Worm (Caenorhabditis elegans) whole organism, L4 larva: ENCODE results near the gene sbsp-1.
A peak's percentile ranks its signal among the peaks of the same experiment; 100 is the strongest.

Source experiments
- D1046.2 ChIP-seq: fragments of 200-800 bp; sonication (Bioruptor generic); IDR thresholded peaks from 2 replicates; pipeline ENCODE4 v1.3.6; 2022; ENCODE audit warnings: missing genetic modification characterization, missing compliant biosample characterization
- F26F4.8 ChIP-seq: fragments of 200-800 bp; sonication (Bioruptor generic); conservative IDR thresholded peaks from 2 replicates; pipeline ENCODE4 v1.3.6; 2022; ENCODE audit warnings: missing genetic modification characterization, missing compliant biosample characterization
- R02D3.7 ChIP-seq: fragments of 150-350 bp; sonication (generic microtip); optimal IDR thresholded peaks from 3 replicates; lab custom pipeline; 2014; ENCODE audit warnings: missing biosample characterization, missing genetic modification characterization
- T20F7.1 ChIP-seq: fragments of 200-800 bp; sonication (Bioruptor generic); optimal IDR thresholded peaks from 2 replicates; lab custom pipeline; 2018; ENCODE audit warnings: mild to moderate bottlenecking, missing genetic modification characterization, missing compliant biosample characterization
- ZK337.2 ChIP-seq: fragments of 200-800 bp; sonication (Bioruptor generic); IDR thresholded peaks from 2 replicates; pipeline ENCODE4 v1.3.6; 2022; ENCODE audit warnings: missing genetic modification reagents, missing genetic modification characterization, missing compliant biosample characterization
- ZK546.5 ChIP-seq, 2 experiments: sonication (generic microtip); optimal IDR thresholded peaks; 2 replicates each; lab custom pipeline; 2017; ENCODE audit warnings: missing biosample characterization in 2 of 2, missing genetic modification characterization in 2 of 2
- aha-1 ChIP-seq: fragments of 150-350 bp; peaks from one replicate; lab custom pipeline; 2014; ENCODE audit warnings: missing biosample characterization, missing genetic modification characterization
- aly-2 ChIP-seq: sonication (generic microtip); optimal IDR thresholded peaks from 2 replicates; lab custom pipeline; 2018; ENCODE audit warnings: missing biosample characterization, missing genetic modification characterization
- ama-1 ChIP-seq: fragments of 150-350 bp; optimal IDR thresholded peaks from 2 replicates; lab custom pipeline; 2014; ENCODE audit warnings: inconsistent platforms, mixed read lengths
- arid-1 ChIP-seq: fragments of 200-800 bp; sonication (Bioruptor generic); conservative IDR thresholded peaks from 2 replicates; pipeline ENCODE4 v1.3.6; 2022; ENCODE audit warnings: missing genetic modification reagents, missing genetic modification characterization, missing compliant biosample characterization
- attf-4 ChIP-seq: sonication (generic microtip); optimal IDR thresholded peaks from 3 replicates; lab custom pipeline; 2017; ENCODE audit warnings: missing biosample characterization, missing genetic modification characterization
- ceh-20 ChIP-seq: fragments of 200-800 bp; sonication (Bioruptor generic); IDR thresholded peaks from 2 replicates; pipeline ENCODE4 v1.3.6; 2022; ENCODE audit warnings: missing genetic modification reagents, missing genetic modification characterization, missing compliant biosample characterization
- ceh-44 ChIP-seq: fragments of 200-800 bp; sonication (Bioruptor generic); IDR thresholded peaks from 2 replicates; pipeline ENCODE4 v1.3.6; 2022; ENCODE audit warnings: missing genetic modification reagents, missing genetic modification characterization, missing compliant biosample characterization
- daf-19 ChIP-seq: fragments of 200-800 bp; sonication (Bioruptor generic); conservative IDR thresholded peaks from 2 replicates; pipeline ENCODE4 v1.3.6; 2022; ENCODE audit warnings: missing genetic modification characterization, missing compliant biosample characterization
- daf-8 ChIP-seq: fragments of 200-800 bp; sonication (Bioruptor generic); IDR thresholded peaks from 2 replicates; pipeline ENCODE4 v1.3.6; 2022; ENCODE audit warnings: missing genetic modification characterization, missing compliant biosample characterization
- dmd-6 ChIP-seq: fragments of 200-800 bp; sonication (Bioruptor generic); IDR thresholded peaks from 2 replicates; pipeline ENCODE4 v1.3.6; 2022; ENCODE audit warnings: missing genetic modification reagents, missing genetic modification characterization, missing compliant biosample characterization
- dmd-8 ChIP-seq: fragments of 200-800 bp; sonication (Bioruptor generic); IDR thresholded peaks from 2 replicates; pipeline ENCODE4 v1.3.6; 2022; ENCODE audit warnings: missing genetic modification characterization, missing compliant biosample characterization
- duxl-1 ChIP-seq: sonication (generic microtip); optimal IDR thresholded peaks from 2 replicates; lab custom pipeline; 2016; ENCODE audit warnings: mild to moderate bottlenecking, missing genetic modification characterization, moderate library complexity, missing compliant biosample characterization; ENCODE audit not compliant: poor library complexity
- egl-27 ChIP-seq: sonication (generic microtip); optimal IDR thresholded peaks from 3 replicates; lab custom pipeline; 2017; ENCODE audit warnings: missing biosample characterization, missing genetic modification reagents, missing genetic modification characterization
- egl-43 ChIP-seq: fragments of 200-800 bp; sonication (Bioruptor generic); IDR thresholded peaks from 2 replicates; pipeline ENCODE4 v1.3.6; 2022; ENCODE audit warnings: missing genetic modification reagents, missing genetic modification characterization, missing compliant biosample characterization
- fkh-10 ChIP-seq: fragments of 150-350 bp; optimal IDR thresholded peaks from 2 replicates; lab custom pipeline; 2014; ENCODE audit warnings: missing biosample characterization, missing genetic modification reagents, missing genetic modification characterization
- gei-8 ChIP-seq: fragments of 200-800 bp; sonication (Bioruptor generic); optimal IDR thresholded peaks from 2 replicates; lab custom pipeline; 2018; ENCODE audit warnings: mild to moderate bottlenecking, missing genetic modification characterization, missing compliant biosample characterization
- hif-1 ChIP-seq, 2 experiments: sonication (generic microtip); optimal IDR thresholded peaks; 2 replicates each; lab custom pipeline; 2016 to 2017; ENCODE audit warnings: missing compliant biosample characterization in 2 of 2, missing genetic modification characterization in 2 of 2, missing genetic modification reagents in 2 of 2, missing genotype in 2 of 2, mild to moderate bottlenecking in 1 of 2
- hlh-11 ChIP-seq: fragments of 200-800 bp; sonication (Bioruptor generic); optimal IDR thresholded peaks from 2 replicates; lab custom pipeline; 2018; ENCODE audit warnings: mild to moderate bottlenecking, missing genetic modification characterization, missing compliant biosample characterization
- hmg-1.1 ChIP-seq: fragments of 200-800 bp; sonication (Bioruptor generic); IDR thresholded peaks from 2 replicates; pipeline ENCODE4 v1.3.6; 2022; ENCODE audit warnings: missing genetic modification reagents, missing genetic modification characterization, missing compliant biosample characterization
- jun-1 ChIP-seq: fragments of 150-350 bp; optimal IDR thresholded peaks from 2 replicates; lab custom pipeline; 2014; ENCODE audit warnings: missing biosample characterization, missing genetic modification reagents, missing genetic modification characterization
- lin-15B ChIP-seq: fragments of 150-350 bp; sonication (generic microtip); optimal IDR thresholded peaks from 3 replicates; lab custom pipeline; 2014; ENCODE audit warnings: missing biosample characterization, missing genetic modification characterization
- lin-29 ChIP-seq: fragments of 200-800 bp; sonication (Bioruptor generic); IDR thresholded peaks from 2 replicates; pipeline ENCODE4 v1.3.6; 2022; ENCODE audit warnings: missing genetic modification reagents, missing genetic modification characterization, missing compliant biosample characterization
- lir-3 ChIP-seq: sonication (generic microtip); optimal IDR thresholded peaks from 2 replicates; lab custom pipeline; 2016; ENCODE audit warnings: mild to moderate bottlenecking, missing genetic modification characterization, missing compliant biosample characterization
- lsy-2 ChIP-seq, 2 experiments: fragments of 150-350 bp in 1 of 2; sonication (generic microtip) in 1 of 2; optimal IDR thresholded peaks; 2 replicates each; lab custom pipeline; 2014 to 2017; ENCODE audit warnings: missing biosample characterization in 2 of 2, missing genetic modification characterization in 2 of 2
- madf-5 ChIP-seq, 2 experiments: fragments of 200-800 bp; sonication (Bioruptor generic); IDR thresholded peaks; 2 replicates each; pipeline ENCODE4 v1.3.6; 2022; ENCODE audit warnings: missing compliant biosample characterization in 2 of 2, missing genetic modification characterization in 2 of 2
- mdl-1 ChIP-seq, 2 experiments: fragments of 150-350 bp in 1 of 2; sonication (generic microtip) in 1 of 2; optimal IDR thresholded peaks; 2 replicates each; lab custom pipeline; 2014 to 2017; ENCODE audit warnings: missing biosample characterization in 2 of 2, missing genetic modification characterization in 2 of 2
- mep-1 ChIP-seq: fragments of 150-350 bp; sonication (generic microtip); optimal IDR thresholded peaks from 3 replicates; lab custom pipeline; 2014; ENCODE audit warnings: missing biosample characterization, missing genetic modification characterization
- mxl-2 ChIP-seq: fragments of 200-800 bp; sonication (Bioruptor generic); conservative IDR thresholded peaks from 2 replicates; pipeline ENCODE4 v1.3.6; 2022; ENCODE audit warnings: missing genetic modification reagents, missing genetic modification characterization, missing compliant biosample characterization
- nhr-237 ChIP-seq: sonication (generic microtip); optimal IDR thresholded peaks from 2 replicates; lab custom pipeline; 2017; ENCODE audit warnings: missing biosample characterization, missing genetic modification characterization
- nhr-28 ChIP-seq: fragments of 150-350 bp; optimal IDR thresholded peaks from 2 replicates; lab custom pipeline; 2014; ENCODE audit warnings: missing biosample characterization, missing genetic modification characterization
- nhr-42 ChIP-seq: fragments of 200-800 bp; sonication (Bioruptor generic); IDR thresholded peaks from 2 replicates; pipeline ENCODE4 v1.3.6; 2022; ENCODE audit warnings: missing genetic modification characterization, missing compliant biosample characterization
- nhr-76 ChIP-seq: fragments of 150-350 bp; optimal IDR thresholded peaks from 2 replicates; lab custom pipeline; 2014; ENCODE audit warnings: missing biosample characterization, missing genetic modification characterization
- pha-4 ChIP-seq, 2 experiments: fragments of 150-350 bp in 1 of 2; fragments of 200-800 bp in 1 of 2; sonication (Bioruptor generic) in 1 of 2; IDR thresholded peaks in 1 of 2; optimal IDR thresholded peaks in 1 of 2; 2 replicates each; pipeline versions ENCODE4 v1.3.6 to Lab custom; 2014 to 2022; ENCODE audit warnings: missing genetic modification characterization in 2 of 2, missing genetic modification reagents in 2 of 2, missing biosample characterization in 1 of 2, missing compliant biosample characterization in 1 of 2
- php-3 ChIP-seq: fragments of 200-800 bp; sonication (Bioruptor generic); IDR thresholded peaks from 2 replicates; pipeline ENCODE4 v1.3.6; 2022; ENCODE audit warnings: missing genetic modification reagents, missing genetic modification characterization, missing compliant biosample characterization
- pqm-1 ChIP-seq: sonication (generic microtip); optimal IDR thresholded peaks from 2 replicates; lab custom pipeline; 2017; ENCODE audit warnings: missing biosample characterization, missing genetic modification characterization
- skn-1 ChIP-seq: fragments of 150-350 bp; optimal IDR thresholded peaks from 2 replicates; lab custom pipeline; 2014; ENCODE audit warnings: missing biosample characterization, missing genetic modification characterization
- snpc-1.2 ChIP-seq: fragments of 200-800 bp; sonication (Bioruptor generic); IDR thresholded peaks from 2 replicates; pipeline ENCODE4 v1.3.6; 2022; ENCODE audit warnings: missing genetic modification reagents, missing genetic modification characterization, missing compliant biosample characterization
- snpc-4 ChIP-seq: fragments of 150-350 bp; optimal IDR thresholded peaks from 2 replicates; lab custom pipeline; 2014; ENCODE audit warnings: missing biosample characterization, missing genetic modification characterization
- tag-97 ChIP-seq: fragments of 200-800 bp; sonication (Bioruptor generic); IDR thresholded peaks from 2 replicates; pipeline ENCODE4 v1.3.6; 2022; ENCODE audit warnings: missing genetic modification characterization, missing compliant biosample characterization
- tra-1 ChIP-seq: fragments of 200-800 bp; sonication (Bioruptor generic); IDR thresholded peaks from 2 replicates; pipeline ENCODE4 v1.3.6; 2022; ENCODE audit warnings: missing genetic modification reagents, missing genetic modification characterization, missing compliant biosample characterization
- unc-130 ChIP-seq: sonication (generic microtip); optimal IDR thresholded peaks from 2 replicates; lab custom pipeline; 2016; ENCODE audit warnings: missing genetic modification reagents, missing genetic modification characterization, missing compliant biosample characterization
- zfp-2 ChIP-seq: sonication (generic microtip); optimal IDR thresholded peaks from 2 replicates; lab custom pipeline; 2016; ENCODE audit warnings: mild to moderate bottlenecking, missing genetic modification characterization, missing compliant biosample characterization
- zfp-3 ChIP-seq: fragments of 200-800 bp; sonication (Bioruptor generic); conservative IDR thresholded peaks from 2 replicates; pipeline ENCODE4 v1.3.6; 2022; ENCODE audit warnings: missing genetic modification reagents, missing genetic modification characterization, missing compliant biosample characterization
- ztf-11 ChIP-seq: fragments of 150-350 bp; optimal IDR thresholded peaks from 2 replicates; lab custom pipeline; 2014; ENCODE audit warnings: missing biosample characterization, missing genetic modification characterization

sbsp-1 gene

DNA sequence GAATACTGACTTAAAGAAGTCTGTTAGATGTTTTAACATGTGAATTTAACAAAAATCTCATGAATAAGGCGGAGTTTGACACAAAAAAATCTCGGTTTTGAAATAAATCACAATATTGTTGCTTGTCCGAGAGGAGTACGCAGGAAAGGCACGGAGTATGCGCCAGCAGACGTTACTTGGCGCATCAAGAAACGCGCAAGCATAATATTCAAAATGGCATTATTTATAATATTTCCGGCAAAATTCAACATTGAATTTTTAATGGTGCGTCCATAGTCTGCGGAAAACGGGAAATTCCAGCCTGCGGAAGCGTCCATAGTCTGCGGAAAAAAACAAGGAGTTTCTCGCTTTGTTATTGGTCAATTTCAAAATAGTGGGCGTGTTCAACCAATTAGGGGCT, 12.1 kb downstream of the sbsp-1 start, which contains the start of gene pde-12 (continued):
- peak; percentile 54 for TF ChIP-seq ceh-20 (GFP tag; lab: Robert Waterston, UW)
- no peak for TF ChIP-seq F26F4.8 (GFP tag; lab: Robert Waterston, UW)
- no peak for TF ChIP-seq nhr-237 (tag; lab: Kevin White, UChicago)
- TF ChIP-seq unc-130 = no peak
- TF ChIP-seq dmd-8 = no peak
- no peak for TF ChIP-seq lir-3 (tag; lab: Kevin White, UChicago)
- no peak for TF ChIP-seq ZK546.5 (tag; optimal IDR thresholded peaks at IDR 0.05; lab: Kevin White, UChicago)
- no peak for TF ChIP-seq egl-43 (GFP tag; lab: Robert Waterston, UW)
- TF ChIP-seq pha-4 (GFP tag; IDR thresholded peaks at IDR 0.05; lab: Robert Waterston, UW) = peak; percentile 43; the same call in 1 of the 2 replicates
- no peak for TF ChIP-seq pha-4 (tag; optimal IDR thresholded peaks at IDR 0.05; lab: Kevin White, UChicago)
- TF ChIP-seq ztf-11 (tag; lab: Kevin White, UChicago) = no peak
- TF ChIP-seq aha-1 (tag; lab: Kevin White, UChicago) = peak; percentile 89
- TF ChIP-seq arid-1 = 0 out of 2 replicates have a peak, but pooled peaks have one; percentile 35
- peak; percentile 65; the same call in 1 of the 2 replicates for TF ChIP-seq nhr-42 (GFP tag; lab: Robert Waterston, UW)
- TF ChIP-seq D1046.2 (GFP tag; lab: Robert Waterston, UW) = no peak
- no peak for TF ChIP-seq pqm-1 (tag; lab: Kevin White, UChicago)
- 0 out of 2 replicates have a peak, but pooled peaks have one; percentile 34 for TF ChIP-seq lin-29 (GFP tag; lab: Robert Waterston, UW)
- TF ChIP-seq jun-1 (tag; lab: Kevin White, UChicago) = no peak
- TF ChIP-seq nhr-28 (tag; lab: Kevin White, UChicago) = peak; percentile 44
- TF ChIP-seq tra-1 (GFP tag; lab: Robert Waterston, UW) = no peak; the same call in 1 of the 2 replicates
- no peak for TF ChIP-seq snpc-4 (tag; lab: Kevin White, UChicago)

DNA sequence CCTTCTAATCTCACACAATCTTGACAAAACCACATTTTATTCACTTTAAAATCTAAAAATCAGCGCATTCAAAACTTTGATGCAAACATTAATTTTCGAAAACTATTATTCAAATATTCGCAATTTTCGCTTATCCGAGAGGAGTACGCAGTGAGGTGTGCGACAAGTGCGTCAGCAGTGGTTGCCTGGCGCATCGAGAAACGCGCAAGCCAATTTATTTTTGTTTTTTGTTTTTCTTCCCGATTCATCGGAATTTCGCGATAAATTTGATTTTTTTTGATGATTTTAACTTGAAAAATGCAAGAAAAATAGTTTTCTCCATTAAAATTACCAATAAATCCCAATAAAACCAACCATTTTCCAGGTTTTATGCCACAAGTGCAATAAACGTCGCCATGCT, 16.1 kb downstream of the sbsp-1 start, which contains the start of the genes fbxb-85 and hex-3:
Gene fbxb-85 (minus strand): TSS at position 106 of the 400 bp plus-strand sequence.
Gene hex-3 (plus strand): TSS at position 365 of the 400 bp plus-strand sequence.
- TF ChIP-seq dmd-8 (no peak), tag-97 (GFP tag; lab: Robert Waterston, UW) (no peak), zfp-2 (no peak), gei-8 (GFP tag; lab: Kevin White, UChicago) (no peak), aha-1 (tag; lab: Kevin White, UChicago) (peak; percentile 89), lin-15B (tag; lab: Kevin White, UChicago) (peak; percentile 60), dmd-6 (GFP tag; lab: Robert Waterston, UW) (peak; percentile 84), mxl-2 (GFP tag; lab: Robert Waterston, UW) (no peak), T20F7.1 (GFP tag; lab: Kevin White, UChicago) (peak; percentile 82), fkh-10 (GFP tag; lab: Kevin White, UChicago) (peak; percentile 89), egl-27 (tag; lab: Kevin White, UChicago) (no peak), hif-1 (tag; optimal IDR thresholded peaks at IDR 0.05; lab: Kevin White, UChicago) (peak; percentile 60 to 75), zfp-3 (GFP tag; lab: Robert Waterston, UW) (peak; percentile 84), lsy-2 (tag; optimal IDR thresholded peaks at IDR 0.05; lab: Kevin White, UChicago) (peak; percentile 56 to 96), aly-2 (tag; lab: Kevin White, UChicago) (no peak), snpc-1.2 (GFP tag; lab: Robert Waterston, UW) (peak; percentile 77), php-3 (peak; percentile 82), hmg-1.1 (GFP tag; lab: Robert Waterston, UW) (peak; percentile 94), skn-1 (tag; lab: Kevin White, UChicago) (no peak), ama-1 (lab: Kevin White, UChicago) (peak; percentile 48), daf-19 (GFP tag; lab: Robert Waterston, UW) (peak; percentile 82), R02D3.7 (tag; lab: Kevin White, UChicago) (no peak), duxl-1 (tag; lab: Kevin White, UChicago) (peak; percentile 89), D1046.2 (GFP tag; lab: Robert Waterston, UW) (peak; percentile 73; the same call in 1 of the 2 replicates), ceh-44 (GFP tag; lab: Robert Waterston, UW) (peak; percentile 66; the same call in 1 of the 2 replicates), mep-1 (tag; lab: Kevin White, UChicago) (peak; percentile 94), hlh-11 (tag; lab: Kevin White, UChicago) (peak; percentile 91), mdl-1 (tag; optimal IDR thresholded peaks at IDR 0.05; lab: Kevin White, UChicago) (peak in 1 of 2 experiments; percentile 3), attf-4 (tag; lab: Kevin White, UChicago) (no peak), ZK337.2 (peak; percentile 68; the same call in 1 of the 2 replicates), daf-8 (GFP tag; lab: Robert Waterston, UW) (no peak), nhr-76 (tag; lab: Kevin White, UChicago) (no peak), madf-5 (GFP tag; IDR thresholded peaks at IDR 0.05; lab: Robert Waterston, UW) (0 out of 4 replicates have a peak, but pooled peaks of 1 of the 2 experiments have one; percentile 38)
